Worm (Caenorhabditis elegans): ENCODE measurements around the gene nlp-80.

nlp-80 gene

DNA sequence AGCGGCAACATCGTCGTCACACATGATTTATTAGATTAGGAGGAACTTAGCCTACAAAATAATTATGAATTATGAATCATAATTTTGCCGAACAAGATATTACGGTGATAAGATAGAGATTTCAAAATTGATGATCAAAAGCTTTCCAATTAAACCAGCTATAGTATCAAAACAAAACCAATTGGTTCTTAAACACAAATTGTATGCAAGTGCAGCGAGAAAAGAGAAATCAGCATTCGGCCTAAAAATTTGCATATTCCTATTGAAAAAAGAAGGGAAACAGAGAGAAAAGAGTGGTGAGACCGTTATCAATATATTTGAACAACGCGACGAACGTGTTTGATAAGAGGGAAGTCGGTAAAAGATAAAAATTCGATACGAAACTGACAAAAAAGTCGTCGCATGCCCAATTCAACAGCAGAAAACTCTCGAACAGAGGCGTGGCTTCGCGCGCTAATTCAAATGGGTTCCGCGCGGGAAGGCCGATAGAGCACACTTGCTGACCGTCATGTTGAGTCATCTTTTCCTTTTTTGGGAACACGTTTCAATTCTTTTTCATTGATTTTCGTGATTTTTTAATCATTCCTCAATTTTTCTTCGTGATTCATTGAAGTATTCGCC is 12.8 kb upstream of the nlp-80 start, which contains the start of gene act-2 (continued):
- TF ChIP-seq mdl-1 (tag; optimal IDR thresholded peaks at IDR 0.05) (no peak), dmd-4 (tag; optimal IDR thresholded peaks at IDR 0.05) (no peak), nhr-11 (tag; optimal IDR thresholded peaks at IDR 0.05) (no peak), sma-3 (GFP tag; optimal IDR thresholded peaks at IDR 0.05) (peak; percentile 87), nhr-129 (tag; optimal IDR thresholded peaks at IDR 0.05) (peak; percentile 76), unc-39 (tag; optimal IDR thresholded peaks at IDR 0.05) (no peak), nhr-10 (tag; optimal IDR thresholded peaks at IDR 0.05) (no peak), ZK546.5 (tag; optimal IDR thresholded peaks at IDR 0.05) (no peak)

DNA sequence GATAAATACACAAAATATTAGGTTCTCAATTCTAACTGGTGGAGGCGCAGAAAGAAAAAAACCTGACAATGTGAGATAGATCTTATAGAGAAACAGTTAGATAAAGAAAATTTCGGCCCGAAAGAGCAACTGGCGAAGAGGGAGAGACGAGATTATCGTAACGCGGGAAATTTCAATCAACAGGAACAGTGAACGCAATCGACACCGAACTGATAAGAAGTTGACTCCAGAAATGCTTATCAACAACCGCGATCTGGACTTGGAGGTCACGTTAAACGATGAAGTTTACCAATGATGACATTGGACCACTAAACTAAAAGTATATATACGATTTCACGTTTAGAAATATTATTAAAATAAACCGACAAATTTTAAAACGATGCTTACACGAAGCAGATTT is 11.0 kb upstream of the nlp-80 start:
- TF ChIP-seq dmd-4 (tag; optimal IDR thresholded peaks at IDR 0.05): no peak
- TF ChIP-seq ztf-4 (tag; optimal IDR thresholded peaks at IDR 0.05): peak; percentile 77
- TF ChIP-seq F13H6.1 (tag; optimal IDR thresholded peaks at IDR 0.05): no peak
- no peak for TF ChIP-seq blmp-1 (tag; optimal IDR thresholded peaks at IDR 0.05; ENCODE audit: insufficient read depth)
- TF ChIP-seq gmeb-1 (tag; optimal IDR thresholded peaks at IDR 0.05): no peak
- TF ChIP-seq nhr-10 (tag; optimal IDR thresholded peaks at IDR 0.05): no peak
- no peak for TF ChIP-seq elt-3 (tag; optimal IDR thresholded peaks at IDR 0.05)
- no peak for TF ChIP-seq ztf-11 (tag; optimal IDR thresholded peaks at IDR 0.05)
- TF ChIP-seq fos-1 (tag; optimal IDR thresholded peaks at IDR 0.05): peak; percentile 46
- TF ChIP-seq Y55F3AM.14 (GFP tag; optimal IDR thresholded peaks at IDR 0.05): no peak
- no peak for TF ChIP-seq sem-4 (tag; optimal IDR thresholded peaks at IDR 0.05)
- TF ChIP-seq mab-5 (tag; optimal IDR thresholded peaks at IDR 0.05): no peak
- peak; percentile 79 for TF ChIP-seq ama-1 (optimal IDR thresholded peaks at IDR 0.05)
- no peak for TF ChIP-seq nhr-23 (tag; optimal IDR thresholded peaks at IDR 0.05)
- TF ChIP-seq C34F6.9 (tag; optimal IDR thresholded peaks at IDR 0.05): peak; percentile 14
- no peak for TF ChIP-seq nhr-6 (tag; optimal IDR thresholded peaks at IDR 0.05)
- no peak for TF ChIP-seq alr-1 (tag; optimal IDR thresholded peaks at IDR 0.05)
- no peak for TF ChIP-seq lin-11 (tag; optimal IDR thresholded peaks at IDR 0.05)
- TF ChIP-seq lin-13 (GFP tag; optimal IDR thresholded peaks at IDR 0.05): peak; percentile 32
- no peak for TF ChIP-seq nhr-21 (tag; optimal IDR thresholded peaks at IDR 0.05)
- no peak for TF ChIP-seq nhr-25 (tag; optimal IDR thresholded peaks at IDR 0.05)
- no peak for TF ChIP-seq mbf-1 (tag; optimal IDR thresholded peaks at IDR 0.05)
- TF ChIP-seq R02D3.7 (tag; optimal IDR thresholded peaks at IDR 0.05): no peak
- no peak for TF ChIP-seq sma-3 (GFP tag; optimal IDR thresholded peaks at IDR 0.05)
- TF ChIP-seq unc-62 (GFP tag; optimal IDR thresholded peaks at IDR 0.05): peak; percentile 38
- TF ChIP-seq unc-39 (tag; optimal IDR thresholded peaks at IDR 0.05): no peak
- peak in 1 of 2 experiments; percentile 40 for TF ChIP-seq lsy-2 (tag; optimal IDR thresholded peaks at IDR 0.05)
- no peak for TF ChIP-seq elt-1 (tag; optimal IDR thresholded peaks at IDR 0.05)
- TF ChIP-seq ceh-16 (tag; optimal IDR thresholded peaks at IDR 0.05): no peak
- TF ChIP-seq ztf-1 (GFP tag; conservative IDR thresholded peaks at IDR 0.05): no peak
- peak; percentile 31 for TF ChIP-seq crh-2 (tag; optimal IDR thresholded peaks at IDR 0.05)
- no peak for TF ChIP-seq nhr-237 (tag; optimal IDR thresholded peaks at IDR 0.05)
- TF ChIP-seq nhr-77 (tag; optimal IDR thresholded peaks at IDR 0.05): no peak
- TF ChIP-seq peb-1 (tag; optimal IDR thresholded peaks at IDR 0.05): no peak
- TF ChIP-seq sma-9 (GFP tag; optimal IDR thresholded peaks at IDR 0.05): peak; percentile 25
- TF ChIP-seq sma-9 (tag; optimal IDR thresholded peaks at IDR 0.05): no peak
- TF ChIP-seq skn-1 (tag; optimal IDR thresholded peaks at IDR 0.05): no peak
- no peak for TF ChIP-seq mdl-1 (tag; optimal IDR thresholded peaks at IDR 0.05)
- TF ChIP-seq nhr-12 (tag; optimal IDR thresholded peaks at IDR 0.05): no peak
- TF ChIP-seq snpc-4 (tag; optimal IDR thresholded peaks at IDR 0.05): no peak
- TF ChIP-seq ZK546.5 (tag; optimal IDR thresholded peaks at IDR 0.05): no peak
- TF ChIP-seq nhr-129 (tag; optimal IDR thresholded peaks at IDR 0.05): peak; percentile 43
- TF ChIP-seq aly-2 (tag; optimal IDR thresholded peaks at IDR 0.05): no peak

All from whole organism, L2 larva.